Worm (Caenorhabditis elegans) whole organism, L4 larva: ENCODE data around the gene nsph-1.1.
A peak's percentile ranks its signal among the peaks of the same experiment; 100 is the strongest.

Experiments used
- D1046.2 ChIP-seq: fragments of 200-800 bp; sonication (Bioruptor generic); IDR thresholded peaks from 2 replicates; pipeline ENCODE4 v1.3.6; 2022; ENCODE audit warnings: missing genetic modification characterization, missing compliant biosample characterization
- F44E2.7 ChIP-seq: fragments of 200-800 bp; sonication (Bioruptor generic); IDR thresholded peaks from 2 replicates; pipeline ENCODE4 v2.1.2; 2022; ENCODE audit warnings: missing genetic modification characterization, missing compliant biosample characterization
- R02D3.7 ChIP-seq: fragments of 150-350 bp; sonication (generic microtip); optimal IDR thresholded peaks from 3 replicates; lab custom pipeline; 2014; ENCODE audit warnings: missing biosample characterization, missing genetic modification characterization
- ZK546.5 ChIP-seq, 2 experiments: sonication (generic microtip); optimal IDR thresholded peaks; 2 replicates each; lab custom pipeline; 2017; ENCODE audit warnings: missing biosample characterization in 2 of 2, missing genetic modification characterization in 2 of 2
- aha-1 ChIP-seq: fragments of 150-350 bp; peaks from one replicate; lab custom pipeline; 2014; ENCODE audit warnings: missing biosample characterization, missing genetic modification characterization
- attf-4 ChIP-seq: sonication (generic microtip); optimal IDR thresholded peaks from 3 replicates; lab custom pipeline; 2017; ENCODE audit warnings: missing biosample characterization, missing genetic modification characterization
- ceh-20 ChIP-seq: fragments of 200-800 bp; sonication (Bioruptor generic); IDR thresholded peaks from 2 replicates; pipeline ENCODE4 v1.3.6; 2022; ENCODE audit warnings: missing genetic modification reagents, missing genetic modification characterization, missing compliant biosample characterization
- ceh-62 ChIP-seq: sonication (generic microtip); optimal IDR thresholded peaks from 2 replicates; lab custom pipeline; 2017; ENCODE audit warnings: missing biosample characterization, missing genetic modification characterization
- ceh-82 ChIP-seq: sonication (generic microtip); optimal IDR thresholded peaks from 2 replicates; lab custom pipeline; 2017; ENCODE audit warnings: missing biosample characterization, missing genetic modification characterization
- ces-1 ChIP-seq: fragments of 150-350 bp; sonication (generic microtip); optimal IDR thresholded peaks from 4 replicates; lab custom pipeline; 2014; ENCODE audit warnings: missing biosample characterization, missing genetic modification reagents, missing genetic modification characterization
- daf-16 ChIP-seq, 3 experiments: sonication (generic microtip); optimal IDR thresholded peaks; 2 replicates each; lab custom pipeline; 2016 to 2017; ENCODE audit warnings: missing genetic modification characterization in 3 of 3, missing genetic modification reagents in 3 of 3, mild to moderate bottlenecking in 2 of 3, missing compliant biosample characterization in 2 of 3, missing biosample characterization in 1 of 3, moderate library complexity in 1 of 3
- daf-19 ChIP-seq: fragments of 200-800 bp; sonication (Bioruptor generic); conservative IDR thresholded peaks from 2 replicates; pipeline ENCODE4 v1.3.6; 2022; ENCODE audit warnings: missing genetic modification characterization, missing compliant biosample characterization
- dmd-6 ChIP-seq: fragments of 200-800 bp; sonication (Bioruptor generic); IDR thresholded peaks from 2 replicates; pipeline ENCODE4 v1.3.6; 2022; ENCODE audit warnings: missing genetic modification reagents, missing genetic modification characterization, missing compliant biosample characterization
- dpl-1 ChIP-seq: fragments of 150-350 bp; optimal IDR thresholded peaks from 2 replicates; lab custom pipeline; 2014; ENCODE audit warnings: missing biosample characterization, missing genetic modification reagents, missing genetic modification characterization
- egl-27 ChIP-seq: sonication (generic microtip); optimal IDR thresholded peaks from 3 replicates; lab custom pipeline; 2017; ENCODE audit warnings: missing biosample characterization, missing genetic modification reagents, missing genetic modification characterization
- fkh-10 ChIP-seq: fragments of 150-350 bp; optimal IDR thresholded peaks from 2 replicates; lab custom pipeline; 2014; ENCODE audit warnings: missing biosample characterization, missing genetic modification reagents, missing genetic modification characterization
- gei-8 ChIP-seq: fragments of 200-800 bp; sonication (Bioruptor generic); optimal IDR thresholded peaks from 2 replicates; lab custom pipeline; 2018; ENCODE audit warnings: mild to moderate bottlenecking, missing genetic modification characterization, missing compliant biosample characterization
- hlh-11 ChIP-seq: fragments of 200-800 bp; sonication (Bioruptor generic); optimal IDR thresholded peaks from 2 replicates; lab custom pipeline; 2018; ENCODE audit warnings: mild to moderate bottlenecking, missing genetic modification characterization, missing compliant biosample characterization
- hmg-1.1 ChIP-seq: fragments of 200-800 bp; sonication (Bioruptor generic); IDR thresholded peaks from 2 replicates; pipeline ENCODE4 v1.3.6; 2022; ENCODE audit warnings: missing genetic modification reagents, missing genetic modification characterization, missing compliant biosample characterization
- lin-13 ChIP-seq: fragments of 150-350 bp; optimal IDR thresholded peaks from 2 replicates; lab custom pipeline; 2014; ENCODE audit warnings: missing biosample characterization, missing genetic modification reagents, missing genetic modification characterization
- lin-29 ChIP-seq: fragments of 200-800 bp; sonication (Bioruptor generic); IDR thresholded peaks from 2 replicates; pipeline ENCODE4 v1.3.6; 2022; ENCODE audit warnings: missing genetic modification reagents, missing genetic modification characterization, missing compliant biosample characterization
- lir-3 ChIP-seq: sonication (generic microtip); optimal IDR thresholded peaks from 2 replicates; lab custom pipeline; 2016; ENCODE audit warnings: mild to moderate bottlenecking, missing genetic modification characterization, missing compliant biosample characterization
- lsy-2 ChIP-seq, 2 experiments: fragments of 150-350 bp in 1 of 2; sonication (generic microtip) in 1 of 2; optimal IDR thresholded peaks; 2 replicates each; lab custom pipeline; 2014 to 2017; ENCODE audit warnings: missing biosample characterization in 2 of 2, missing genetic modification characterization in 2 of 2
- mes-2 ChIP-seq: sonication (generic microtip); optimal IDR thresholded peaks from 2 replicates; lab custom pipeline; 2016; ENCODE audit warnings: missing genotype, mild to moderate bottlenecking, missing genetic modification characterization, missing compliant biosample characterization; ENCODE audit not compliant: poor library complexity, severe bottlenecking
- mxl-3 ChIP-seq: fragments of 200-800 bp; sonication (Bioruptor generic); optimal IDR thresholded peaks from 2 replicates; lab custom pipeline; 2018; ENCODE audit warnings: mild to moderate bottlenecking, missing genetic modification characterization, missing compliant biosample characterization
- nhr-102 ChIP-seq: sonication (generic microtip); optimal IDR thresholded peaks from 2 replicates; lab custom pipeline; 2016; ENCODE audit warnings: mild to moderate bottlenecking, missing genetic modification characterization, moderate library complexity, missing compliant biosample characterization
- nhr-41 ChIP-seq: fragments of 200-800 bp; sonication (Bioruptor generic); IDR thresholded peaks from 2 replicates; pipeline ENCODE4 v1.3.6; 2022; ENCODE audit warnings: missing genetic modification reagents, missing genetic modification characterization, missing compliant biosample characterization
- nhr-48 ChIP-seq: sonication (generic microtip); optimal IDR thresholded peaks from 2 replicates; lab custom pipeline; 2016; ENCODE audit warnings: mild to moderate bottlenecking, missing genetic modification characterization, missing compliant biosample characterization
- nhr-6 ChIP-seq: fragments of 150-350 bp; optimal IDR thresholded peaks from 2 replicates; lab custom pipeline; 2014; ENCODE audit warnings: missing biosample characterization, missing genetic modification characterization
- nhr-76 ChIP-seq: fragments of 150-350 bp; optimal IDR thresholded peaks from 2 replicates; lab custom pipeline; 2014; ENCODE audit warnings: missing biosample characterization, missing genetic modification characterization
- pha-4 ChIP-seq, 2 experiments: fragments of 150-350 bp in 1 of 2; fragments of 200-800 bp in 1 of 2; sonication (Bioruptor generic) in 1 of 2; IDR thresholded peaks in 1 of 2; optimal IDR thresholded peaks in 1 of 2; 2 replicates each; pipeline versions ENCODE4 v1.3.6 to Lab custom; 2014 to 2022; ENCODE audit warnings: missing genetic modification characterization in 2 of 2, missing genetic modification reagents in 2 of 2, missing biosample characterization in 1 of 2, missing compliant biosample characterization in 1 of 2
- php-3 ChIP-seq: fragments of 200-800 bp; sonication (Bioruptor generic); IDR thresholded peaks from 2 replicates; pipeline ENCODE4 v1.3.6; 2022; ENCODE audit warnings: missing genetic modification reagents, missing genetic modification characterization, missing compliant biosample characterization
- pqm-1 ChIP-seq: sonication (generic microtip); optimal IDR thresholded peaks from 2 replicates; lab custom pipeline; 2017; ENCODE audit warnings: missing biosample characterization, missing genetic modification characterization
- saeg-2 ChIP-seq: fragments of 200-800 bp; sonication (Bioruptor generic); IDR thresholded peaks from 2 replicates; pipeline ENCODE4 v1.3.6; 2022; ENCODE audit warnings: missing genetic modification reagents, missing genetic modification characterization, missing compliant biosample characterization
- skn-1 ChIP-seq: fragments of 150-350 bp; optimal IDR thresholded peaks from 2 replicates; lab custom pipeline; 2014; ENCODE audit warnings: missing biosample characterization, missing genetic modification characterization
- spr-3 ChIP-seq: fragments of 200-800 bp; sonication (Bioruptor generic); optimal IDR thresholded peaks from 2 replicates; lab custom pipeline; 2018; ENCODE audit warnings: mild to moderate bottlenecking, missing genetic modification characterization, missing compliant biosample characterization
- unc-62 ChIP-seq, 3 experiments: fragments of 150-350 bp in 1 of 3; sonication (generic microtip); optimal IDR thresholded peaks in 2 of 3; peaks in 1 of 3; 1 replicate in 1 of 3; 2 replicates in 2 of 3; lab custom pipeline; 2014 to 2017; ENCODE audit warnings: missing biosample characterization in 3 of 3, missing genetic modification characterization in 3 of 3, missing genetic modification reagents in 3 of 3, missing genotype in 1 of 3
- vab-7 ChIP-seq: fragments of 200-800 bp; sonication (Bioruptor generic); IDR thresholded peaks from 2 replicates; pipeline ENCODE4 v1.3.6; 2022; ENCODE audit warnings: missing genetic modification reagents, missing genetic modification characterization, missing compliant biosample characterization
- zag-1 ChIP-seq: fragments of 150-350 bp; optimal IDR thresholded peaks from 2 replicates; lab custom pipeline; 2014; ENCODE audit warnings: missing biosample characterization, missing genetic modification characterization
- zfp-3 ChIP-seq: fragments of 200-800 bp; sonication (Bioruptor generic); conservative IDR thresholded peaks from 2 replicates; pipeline ENCODE4 v1.3.6; 2022; ENCODE audit warnings: missing genetic modification reagents, missing genetic modification characterization, missing compliant biosample characterization
- zip-11 ChIP-seq: fragments of 200-800 bp; sonication (Bioruptor generic); IDR thresholded peaks from 2 replicates; pipeline ENCODE4 v1.3.6; 2022; ENCODE audit warnings: missing genetic modification characterization, missing compliant biosample characterization
- ztf-11 ChIP-seq: fragments of 150-350 bp; optimal IDR thresholded peaks from 2 replicates; lab custom pipeline; 2014; ENCODE audit warnings: missing biosample characterization, missing genetic modification characterization

nsph-1.1 gene

ce11 chrII:8747939-8748352 is 18.6 kb upstream of the nsph-1.1 start (continued):
- TF ChIP-seq dmd-6 (GFP tag; lab: Robert Waterston, UW) = no peak
- no peak for TF ChIP-seq lin-13 (GFP tag; lab: Kevin White, UChicago)
- TF ChIP-seq egl-27 (tag; lab: Kevin White, UChicago) = no peak
- no peak for TF ChIP-seq spr-3 (GFP tag; lab: Kevin White, UChicago)
- no peak for TF ChIP-seq D1046.2 (GFP tag; lab: Robert Waterston, UW)
- TF ChIP-seq zag-1 (tag; lab: Kevin White, UChicago) = no peak
- no peak for TF ChIP-seq saeg-2 (GFP tag; lab: Robert Waterston, UW)
- no peak for TF ChIP-seq unc-62 (GFP tag; optimal IDR thresholded peaks at IDR 0.05 in 1 of 2; lab: Kevin White, UChicago)
- no peak for TF ChIP-seq unc-62 (tag; optimal IDR thresholded peaks at IDR 0.05; lab: Kevin White, UChicago)
- TF ChIP-seq fkh-10 (GFP tag; lab: Kevin White, UChicago) = no peak
- no peak for TF ChIP-seq lir-3
- no peak for TF ChIP-seq gei-8
- no peak for TF ChIP-seq nhr-48 (tag; lab: Kevin White, UChicago)
- no peak for TF ChIP-seq ZK546.5 (tag; optimal IDR thresholded peaks at IDR 0.05; lab: Kevin White, UChicago)
- TF ChIP-seq php-3 (GFP tag; lab: Robert Waterston, UW) = no peak
- no peak for TF ChIP-seq F44E2.7 (GFP tag; lab: Robert Waterston, UW)
- no peak for TF ChIP-seq hmg-1.1 (GFP tag; lab: Robert Waterston, UW)
- TF ChIP-seq lsy-2 (tag; optimal IDR thresholded peaks at IDR 0.05; lab: Kevin White, UChicago) = no peak
- TF ChIP-seq ceh-20 (GFP tag; lab: Robert Waterston, UW) = no peak
- no peak for TF ChIP-seq nhr-102 (tag; lab: Kevin White, UChicago)
- no peak for TF ChIP-seq attf-4 (tag; lab: Kevin White, UChicago)
- no peak for TF ChIP-seq ces-1 (GFP tag; lab: Kevin White, UChicago)
- TF ChIP-seq aha-1 (tag; lab: Kevin White, UChicago) = no peak
- no peak for TF ChIP-seq R02D3.7
- no peak for TF ChIP-seq nhr-6
- 0 out of 2 replicates have a peak, but pooled peaks have one; percentile 11 for TF ChIP-seq daf-19 (GFP tag; lab: Robert Waterston, UW)
- TF ChIP-seq ztf-11 (tag; lab: Kevin White, UChicago) = no peak
- no peak for TF ChIP-seq ceh-82 (tag; lab: Kevin White, UChicago)
- no peak for TF ChIP-seq vab-7
- TF ChIP-seq nhr-76 (tag; lab: Kevin White, UChicago) = no peak
- no peak for TF ChIP-seq skn-1

DNA sequence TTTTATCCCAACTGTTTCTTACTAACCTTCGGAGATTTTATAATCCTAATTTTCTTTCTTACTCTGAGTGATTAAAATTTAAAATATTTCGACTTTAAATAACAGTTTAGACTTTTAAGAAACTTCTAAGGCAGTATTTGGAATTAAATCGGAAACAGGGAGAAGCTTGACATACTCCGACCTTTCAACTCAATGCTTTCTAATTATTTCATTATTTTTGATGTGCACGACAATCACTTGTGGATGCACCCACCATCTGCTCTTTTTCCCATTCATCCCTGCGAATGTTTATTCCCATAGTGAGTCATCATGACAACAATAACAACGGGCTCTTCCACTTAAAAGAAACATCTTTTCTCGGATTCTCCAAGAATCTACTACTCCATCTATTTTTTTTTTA is 17.9 kb upstream of the nsph-1.1 start:
- TF ChIP-seq dmd-6 (GFP tag; lab: Robert Waterston, UW) (no peak), zip-11 (GFP tag; lab: Robert Waterston, UW) (no peak), nhr-76 (tag; lab: Kevin White, UChicago) (no peak), F44E2.7 (GFP tag; lab: Robert Waterston, UW) (no peak), ceh-62 (tag; lab: Kevin White, UChicago) (no peak), dpl-1 (no peak), zfp-3 (GFP tag; lab: Robert Waterston, UW) (no peak), nhr-48 (tag; lab: Kevin White, UChicago) (no peak), attf-4 (tag; lab: Kevin White, UChicago) (no peak), lin-29 (GFP tag; lab: Robert Waterston, UW) (no peak), pha-4 (GFP tag; IDR thresholded peaks at IDR 0.05; lab: Robert Waterston, UW) (no peak), pha-4 (tag; optimal IDR thresholded peaks at IDR 0.05; lab: Kevin White, UChicago) (no peak), mes-2 (tag; lab: Kevin White, UChicago) (no peak), D1046.2 (GFP tag; lab: Robert Waterston, UW) (no peak)
- TF ChIP-seq, all 104 proteins: peak for 0

- TF ChIP-seq hlh-11 (tag; lab: Kevin White, UChicago) (peak; percentile 40), unc-62 (GFP tag; optimal IDR thresholded peaks at IDR 0.05 in 1 of 2; lab: Kevin White, UChicago) (peak in 1 of 2 experiments; percentile 66), unc-62 (tag; optimal IDR thresholded peaks at IDR 0.05; lab: Kevin White, UChicago) (no peak), nhr-41 (GFP tag; lab: Robert Waterston, UW) (no peak), pqm-1 (tag; lab: Kevin White, UChicago) (no peak), daf-16 (GFP tag; optimal IDR thresholded peaks at IDR 0.05; lab: Kevin White, UChicago) (no peak), daf-16 (tag; optimal IDR thresholded peaks at IDR 0.05; lab: Kevin White, UChicago) (no peak), mxl-3 (GFP tag; lab: Kevin White, UChicago) (peak; percentile 18)
- TF ChIP-seq, all 104 proteins: peak for 3
Observed at ce11 chrII:8749084-8749483, 17.5 kb upstream of the nsph-1.1 start.
